Worm (Caenorhabditis elegans) whole organism, L2 larva: ENCODE data around the gene nep-12.

Experiments
- elt-1 ChIP-seq: fragments of 150-350 bp; optimal IDR thresholded peaks from 2 replicates; lab custom pipeline; 2014; ENCODE audit warnings: missing biosample characterization, missing genetic modification characterization
- elt-3 ChIP-seq: sonication (generic microtip); optimal IDR thresholded peaks from 2 replicates; lab custom pipeline; 2017; ENCODE audit warnings: missing biosample characterization, missing genetic modification characterization
- gmeb-1 ChIP-seq: fragments of 150-350 bp; optimal IDR thresholded peaks from 2 replicates; lab custom pipeline; 2014; ENCODE audit warnings: missing biosample characterization, missing genetic modification characterization
- lin-11 ChIP-seq: fragments of 150-350 bp; sonication (generic microtip); optimal IDR thresholded peaks from 2 replicates; lab custom pipeline; 2014; ENCODE audit warnings: missing biosample characterization, missing genetic modification characterization, inconsistent platforms, mixed read lengths
- lin-13 ChIP-seq: fragments of 150-350 bp; optimal IDR thresholded peaks from 2 replicates; lab custom pipeline; 2014; ENCODE audit warnings: missing biosample characterization, missing genetic modification reagents, missing genetic modification characterization
- mdl-1 ChIP-seq, 2 experiments: fragments of 150-350 bp in 1 of 2; sonication (generic microtip) in 1 of 2; optimal IDR thresholded peaks; 2 replicates each; lab custom pipeline; 2017; ENCODE audit warnings: missing biosample characterization in 2 of 2, missing genetic modification characterization in 2 of 2
- nhr-11 ChIP-seq: fragments of 150-350 bp; optimal IDR thresholded peaks from 2 replicates; lab custom pipeline; 2014; ENCODE audit warnings: missing biosample characterization, missing genetic modification characterization
- nhr-129 ChIP-seq: fragments of 150-350 bp; optimal IDR thresholded peaks from 2 replicates; lab custom pipeline; 2014; ENCODE audit warnings: missing biosample characterization, missing genetic modification characterization
- zag-1 ChIP-seq: fragments of 150-350 bp; optimal IDR thresholded peaks from 2 replicates; lab custom pipeline; 2014; ENCODE audit warnings: missing biosample characterization, missing genetic modification characterization

ce11 chrII:4736585-4736984 is 47.8 kb downstream of the nep-12 start:
- TF ChIP-seq gmeb-1 (tag; lab: Kevin White, UChicago): no peak
- TF ChIP-seq nhr-11 (tag; lab: Kevin White, UChicago): no peak
- TF ChIP-seq mdl-1 (tag; optimal IDR thresholded peaks at IDR 0.05; lab: Kevin White, UChicago): no peak
- TF ChIP-seq elt-3 (tag; lab: Kevin White, UChicago): no peak
- no peak for TF ChIP-seq elt-1
- TF ChIP-seq lin-13 (GFP tag; lab: Kevin White, UChicago): no peak
- TF ChIP-seq nhr-129 (tag; lab: Kevin White, UChicago): no peak
- no peak for TF ChIP-seq zag-1 (tag; lab: Kevin White, UChicago)
- TF ChIP-seq lin-11 (tag; lab: Kevin White, UChicago): no peak
